Fruit fly (Drosophila melanogaster) whole organism, adult: ENCODE results near the gene hid.
A peak's percentile ranks its signal among the peaks of the same experiment; 100 is the strongest.

Experiments used
- CG11617 ChIP-seq: fragments of 200-800 bp; sonication (Bioruptor generic); optimal IDR thresholded peaks from 2 replicates; lab custom pipeline; 2017; ENCODE audit warnings: mild to moderate bottlenecking, missing biosample characterization, missing genetic modification reagents, missing genetic modification characterization
- CG12768 ChIP-seq: fragments of 200-800 bp; sonication (Bioruptor generic); optimal IDR thresholded peaks from 2 replicates; lab custom pipeline; 2017; ENCODE audit warnings: missing biosample characterization, missing genetic modification characterization, mild to moderate bottlenecking, moderate library complexity, missing genetic modification reagents
- CG14711 ChIP-seq: fragments of 200-800 bp; sonication (Bioruptor generic); optimal IDR thresholded peaks from 2 replicates; lab custom pipeline; 2018; ENCODE audit warnings: missing biosample characterization, mild to moderate bottlenecking, missing genetic modification characterization, moderate library complexity
- CG1620 ChIP-seq: fragments of 200-800 bp; sonication (Bioruptor generic); optimal IDR thresholded peaks from 2 replicates; lab custom pipeline; 2016; ENCODE audit warnings: missing biosample characterization, missing genetic modification characterization
- CG33017 ChIP-seq: fragments of 200-800 bp; sonication (Bioruptor generic); optimal IDR thresholded peaks from 2 replicates; lab custom pipeline; 2018; ENCODE audit warnings: missing biosample characterization, mild to moderate bottlenecking, missing genetic modification characterization, moderate library complexity
- CG5204 ChIP-seq: fragments of 200-800 bp; sonication (Bioruptor generic); optimal IDR thresholded peaks from 2 replicates; lab custom pipeline; 2016; ENCODE audit warnings: missing biosample characterization, missing genetic modification characterization
- CG7045 ChIP-seq: fragments of 200-800 bp; sonication (Bioruptor generic); optimal IDR thresholded peaks from 2 replicates; lab custom pipeline; 2017; ENCODE audit warnings: missing biosample characterization, mild to moderate bottlenecking, missing genetic modification characterization
- CG7101 ChIP-seq: fragments of 200-800 bp; sonication (Bioruptor generic); optimal IDR thresholded peaks from 2 replicates; lab custom pipeline; 2018; ENCODE audit warnings: missing biosample characterization, mild to moderate bottlenecking, missing genetic modification characterization, moderate library complexity
- Clk ChIP-seq: fragments of 200-800 bp; sonication (Bioruptor generic); optimal IDR thresholded peaks from 2 replicates; lab custom pipeline; 2017; ENCODE audit warnings: missing biosample characterization, missing genetic modification characterization
- Crg-1 ChIP-seq: fragments of 200-800 bp; sonication (Bioruptor generic); optimal IDR thresholded peaks from 2 replicates; lab custom pipeline; 2016; ENCODE audit warnings: missing biosample characterization, missing genetic modification characterization
- Hr96 ChIP-seq: fragments of 200-800 bp; sonication (Bioruptor generic); optimal IDR thresholded peaks from 2 replicates; lab custom pipeline; 2016; ENCODE audit warnings: missing biosample characterization, missing genetic modification characterization
- Mnt ChIP-seq: fragments of 200-800 bp; sonication (Bioruptor generic); optimal IDR thresholded peaks from 2 replicates; lab custom pipeline; 2016; ENCODE audit warnings: missing biosample characterization, mild to moderate bottlenecking, missing genetic modification characterization
- bab1 ChIP-seq: fragments of 200-800 bp; sonication (Bioruptor generic); optimal IDR thresholded peaks from 3 replicates; lab custom pipeline; 2019; ENCODE audit warnings: missing biosample characterization, mild to moderate bottlenecking, missing genetic modification characterization, moderate library complexity
- cic ChIP-seq: fragments of 200-800 bp; sonication (Bioruptor generic); optimal IDR thresholded peaks from 2 replicates; lab custom pipeline; 2017; ENCODE audit warnings: missing biosample characterization, mild to moderate bottlenecking, missing genetic modification characterization, moderate library complexity
- cnc ChIP-seq, 2 experiments: fragments of >200 bp; optimal IDR thresholded peaks; 2 replicates each; lab custom pipeline; 2017
- kay ChIP-seq: fragments of 200-800 bp; sonication (Bioruptor generic); peaks from one replicate; lab custom pipeline; 2016; ENCODE audit warnings: missing biosample characterization, missing genetic modification characterization, borderline replicate concordance
- ovo ChIP-seq: fragments of 200-800 bp; sonication (Bioruptor generic); optimal IDR thresholded peaks from 2 replicates; lab custom pipeline; 2016; ENCODE audit warnings: missing biosample characterization, missing genetic modification characterization
- pad ChIP-seq: fragments of 200-800 bp; sonication (Bioruptor generic); optimal IDR thresholded peaks from 3 replicates; lab custom pipeline; 2017; ENCODE audit warnings: missing biosample characterization, missing genetic modification characterization, mild to moderate bottlenecking, moderate library complexity, missing genetic modification reagents
- tj ChIP-seq: fragments of 200-800 bp; sonication (Bioruptor generic); optimal IDR thresholded peaks from 3 replicates; lab custom pipeline; 2017; ENCODE audit warnings: missing biosample characterization, mild to moderate bottlenecking, missing genetic modification characterization, moderate library complexity
- toe ChIP-seq: fragments of 200-800 bp; sonication (Bioruptor generic); optimal IDR thresholded peaks from 2 replicates; lab custom pipeline; 2016; ENCODE audit warnings: missing biosample characterization, missing genetic modification characterization

Gene hid

DNA sequence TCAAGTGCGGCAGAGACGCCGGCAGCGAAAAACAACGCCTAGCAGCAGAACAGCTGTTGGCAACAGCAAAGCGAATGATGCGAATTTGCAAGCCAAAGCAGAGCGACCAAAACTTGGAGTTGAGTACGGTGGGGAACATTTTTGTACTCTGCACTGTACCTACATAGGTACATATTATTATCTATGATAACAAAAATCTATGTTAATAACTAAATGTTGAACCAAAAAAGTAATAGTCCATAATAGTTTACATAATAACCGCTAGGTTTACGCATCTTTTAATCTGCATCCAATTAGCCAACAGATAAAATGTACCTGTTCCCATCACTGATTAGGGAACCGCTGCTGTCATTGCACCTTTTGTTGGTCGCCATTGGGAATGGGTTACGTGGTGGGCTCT lies 3.5 kb downstream of the hid start:
- no peak for TF ChIP-seq bab1 (GFP tag; lab: Kevin White, UChicago)
- TF ChIP-seq tj (GFP tag; lab: Kevin White, UChicago): no peak
- TF ChIP-seq pad (GFP tag; lab: Kevin White, UChicago): peak; percentile 59

DNA sequence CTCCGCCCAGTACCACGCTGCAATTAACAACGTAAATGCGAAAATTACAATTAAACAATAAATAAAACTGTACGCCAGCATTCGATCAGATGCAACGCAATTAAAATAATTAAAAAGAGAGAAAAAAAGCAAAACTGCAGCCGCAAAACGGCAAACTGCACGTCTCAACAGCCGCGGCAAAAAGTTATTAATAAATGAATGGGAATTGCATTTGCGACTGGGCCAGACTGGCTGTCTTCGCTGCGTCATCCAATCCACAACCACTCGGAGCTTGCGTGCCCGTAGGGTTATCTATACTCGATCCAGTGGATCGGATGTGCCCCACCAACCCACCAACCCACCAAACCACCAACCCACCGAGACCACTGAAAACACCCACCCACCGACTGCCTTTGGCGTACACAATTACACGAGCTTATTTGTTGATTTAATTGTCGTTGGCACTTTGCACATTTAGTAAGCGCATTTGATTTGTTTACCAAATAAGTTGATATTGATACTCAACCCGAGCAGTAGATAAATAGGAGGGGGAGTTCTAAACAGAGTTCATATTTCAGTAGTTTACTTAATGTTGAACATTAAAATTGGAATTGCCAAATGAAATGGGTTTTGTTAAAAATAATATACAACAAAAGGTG lies 5.8 kb downstream of the hid start:
- TF ChIP-seq toe (GFP tag; lab: Kevin White, UChicago) (no peak), tj (GFP tag; lab: Kevin White, UChicago) (peak; percentile 51), cic (peak; percentile 80), bab1 (GFP tag; lab: Kevin White, UChicago) (peak; percentile 58), CG14711 (tag; lab: Kevin White, UChicago) (peak; percentile 1), Mnt (GFP tag; lab: Kevin White, UChicago) (no peak), CG7045 (GFP tag; lab: Kevin White, UChicago) (peak; percentile 28), CG33017 (tag; lab: Kevin White, UChicago) (peak; percentile 46), cnc (optimal IDR thresholded peaks at IDR 0.05; lab: Kevin White, UChicago) (no peak), kay (GFP tag; lab: Kevin White, UChicago) (peak; percentile 54), CG1620 (GFP tag; lab: Kevin White, UChicago) (peak; percentile 4), Clk (GFP tag; lab: Kevin White, UChicago) (no peak), CG5204 (no peak), CG11617 (GFP tag; lab: Kevin White, UChicago) (peak; percentile 27), ovo (GFP tag; lab: Kevin White, UChicago) (peak; percentile 61), CG7101 (tag; lab: Kevin White, UChicago) (peak; percentile 51), CG12768 (peak; percentile 34), Crg-1 (GFP tag; lab: Kevin White, UChicago) (peak; percentile 45), Hr96 (no peak), pad (GFP tag; lab: Kevin White, UChicago) (peak; percentile 2)

DNA sequence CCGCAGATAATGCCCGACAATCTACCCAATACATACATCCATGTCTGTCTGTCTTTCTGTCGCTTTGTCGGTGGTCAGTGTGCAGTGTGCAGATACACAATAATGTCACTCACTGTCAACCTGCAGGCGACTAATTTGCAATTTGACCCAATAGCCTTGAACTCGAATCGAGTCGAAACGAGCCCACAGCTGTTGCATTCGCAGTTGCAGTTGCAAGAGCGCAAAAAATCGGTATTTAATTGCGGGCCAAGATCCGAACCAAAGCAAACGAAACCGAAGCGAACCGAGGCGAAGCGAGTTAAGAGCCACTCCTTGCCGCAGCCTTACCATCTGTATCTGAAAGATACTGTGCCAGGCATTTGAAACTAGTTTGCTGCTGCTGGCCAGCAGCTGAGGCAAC lies 10.6 kb downstream of the hid start:
- no peak for TF ChIP-seq ovo (GFP tag; lab: Kevin White, UChicago)
- TF ChIP-seq CG14711 (tag; lab: Kevin White, UChicago): no peak
- TF ChIP-seq CG7101 (tag; lab: Kevin White, UChicago): no peak
- no peak for TF ChIP-seq Mnt (GFP tag; lab: Kevin White, UChicago)
- no peak for TF ChIP-seq cnc (optimal IDR thresholded peaks at IDR 0.05; lab: Kevin White, UChicago)
- TF ChIP-seq Clk (GFP tag; lab: Kevin White, UChicago): no peak
- no peak for TF ChIP-seq cic
- TF ChIP-seq CG33017 (tag; lab: Kevin White, UChicago): no peak
- no peak for TF ChIP-seq Hr96
- TF ChIP-seq bab1 (GFP tag; lab: Kevin White, UChicago): no peak
- TF ChIP-seq CG12768: no peak
- TF ChIP-seq tj (GFP tag; lab: Kevin White, UChicago): no peak
- no peak for TF ChIP-seq CG1620 (GFP tag; lab: Kevin White, UChicago)
- no peak for TF ChIP-seq kay (GFP tag; lab: Kevin White, UChicago)
- no peak for TF ChIP-seq CG7045 (GFP tag; lab: Kevin White, UChicago)

DNA sequence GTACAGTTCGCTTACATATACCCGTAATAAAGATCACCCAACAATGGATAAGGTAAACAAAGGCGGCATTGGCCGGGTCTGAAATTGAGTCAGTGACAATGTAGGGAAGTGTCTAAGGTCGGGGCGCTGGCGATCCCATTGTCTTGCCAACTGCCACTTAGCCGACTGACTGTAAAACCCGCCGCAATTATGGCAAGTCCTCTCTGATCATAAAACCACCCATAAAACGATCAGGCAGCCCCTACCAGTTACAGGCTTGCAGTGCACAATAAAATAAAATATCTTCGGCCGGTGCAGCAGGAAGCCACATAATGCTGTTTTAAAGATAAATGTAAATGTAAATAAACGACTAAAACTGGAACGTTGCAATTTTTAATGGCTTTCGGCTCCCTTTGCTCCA lies 11.8 kb downstream of the hid start:
- TF ChIP-seq cic: no peak
- TF ChIP-seq pad (GFP tag; lab: Kevin White, UChicago): no peak
- no peak for TF ChIP-seq Mnt (GFP tag; lab: Kevin White, UChicago)
- TF ChIP-seq CG11617 (GFP tag; lab: Kevin White, UChicago): no peak
- TF ChIP-seq CG7045 (GFP tag; lab: Kevin White, UChicago): no peak
- TF ChIP-seq CG5204: no peak
- TF ChIP-seq bab1 (GFP tag; lab: Kevin White, UChicago): no peak

DNA sequence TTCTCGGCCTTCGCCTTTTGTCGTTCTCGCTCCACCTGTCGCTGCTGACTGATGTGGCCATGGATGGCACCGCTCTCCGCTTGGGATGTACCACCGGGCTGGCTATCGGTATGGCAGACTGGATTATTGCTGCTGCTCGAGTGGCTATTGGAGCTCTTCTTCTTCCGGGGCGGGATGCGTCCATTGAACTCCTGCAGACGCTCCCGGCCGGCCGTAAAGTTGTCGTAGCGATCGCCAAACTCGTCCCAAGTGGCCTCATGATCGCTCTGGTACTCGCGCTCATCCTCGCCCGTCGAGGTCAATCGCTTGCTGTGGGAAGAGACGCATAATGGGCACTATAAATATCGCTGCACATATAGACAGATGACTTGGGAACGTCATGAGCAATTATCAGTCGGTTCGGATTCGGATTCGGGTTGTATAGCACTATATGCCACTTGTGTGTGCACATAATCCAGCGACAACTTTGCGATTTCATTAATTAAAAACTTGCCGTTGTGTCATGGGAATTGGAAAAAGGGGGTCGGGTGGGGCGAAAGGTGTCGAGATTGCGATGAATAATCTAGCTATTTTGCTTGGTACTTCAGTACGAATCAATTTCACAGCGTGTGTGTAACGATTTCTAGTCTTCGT lies 13.3 kb downstream of the hid start:
- TF ChIP-seq CG12768: no peak
- TF ChIP-seq Clk (GFP tag; lab: Kevin White, UChicago): no peak
- no peak for TF ChIP-seq pad (GFP tag; lab: Kevin White, UChicago)
- peak; percentile 56 for TF ChIP-seq cic
- no peak for TF ChIP-seq CG7101 (tag; lab: Kevin White, UChicago)
- TF ChIP-seq kay (GFP tag; lab: Kevin White, UChicago): peak; percentile 54
- no peak for TF ChIP-seq bab1 (GFP tag; lab: Kevin White, UChicago)
- TF ChIP-seq CG14711 (tag; lab: Kevin White, UChicago): no peak
- TF ChIP-seq tj (GFP tag; lab: Kevin White, UChicago): no peak
- TF ChIP-seq Hr96: no peak
- no peak for TF ChIP-seq CG1620 (GFP tag; lab: Kevin White, UChicago)

DNA sequence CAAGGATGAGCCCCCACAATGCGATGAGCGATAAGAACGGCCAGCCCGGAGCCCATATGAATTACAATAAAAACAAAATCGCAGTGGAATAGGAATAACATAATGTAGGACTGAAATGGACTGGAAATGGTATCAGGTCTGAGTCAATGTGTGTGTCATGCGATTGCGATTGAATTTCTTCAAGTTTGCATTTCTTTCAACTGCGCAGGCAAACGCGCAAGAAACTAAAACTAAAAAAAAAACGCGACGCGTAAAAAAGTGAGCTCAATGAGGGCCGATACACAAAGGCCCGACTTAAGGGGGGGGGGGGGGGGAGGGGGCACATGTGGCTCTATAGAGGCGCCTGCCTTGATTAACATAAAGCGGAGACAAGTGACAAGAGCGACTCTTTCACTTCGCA lies 14.3 kb downstream of the hid start:
- TF ChIP-seq tj (GFP tag; lab: Kevin White, UChicago) (peak; percentile 88), CG7101 (tag; lab: Kevin White, UChicago) (no peak), kay (GFP tag; lab: Kevin White, UChicago) (peak; percentile 62)
